Worm (Caenorhabditis elegans) whole organism, L4 larva: ENCODE measurements around the gene T23B7.3.

Experiments
- R02D3.7 ChIP-seq: fragments of 150-350 bp; sonication (generic microtip); optimal IDR thresholded peaks from 3 replicates; lab custom pipeline; 2014; ENCODE audit warnings: missing biosample characterization, missing genetic modification characterization
- Y48G9A.11 ChIP-seq: fragments of 200-800 bp; sonication (Bioruptor generic); IDR thresholded peaks from 2 replicates; pipeline ENCODE4 v1.3.6; 2022; ENCODE audit warnings: missing genetic modification reagents, missing genetic modification characterization, missing compliant biosample characterization
- aha-1 ChIP-seq: fragments of 150-350 bp; peaks from one replicate; lab custom pipeline; 2014; ENCODE audit warnings: missing biosample characterization, missing genetic modification characterization
- aly-2 ChIP-seq: sonication (generic microtip); optimal IDR thresholded peaks from 2 replicates; lab custom pipeline; 2018; ENCODE audit warnings: missing biosample characterization, missing genetic modification characterization
- ceh-20 ChIP-seq: fragments of 200-800 bp; sonication (Bioruptor generic); IDR thresholded peaks from 2 replicates; pipeline ENCODE4 v1.3.6; 2022; ENCODE audit warnings: missing genetic modification reagents, missing genetic modification characterization, missing compliant biosample characterization
- ceh-32 ChIP-seq: sonication (generic microtip); optimal IDR thresholded peaks from 2 replicates; lab custom pipeline; 2016; ENCODE audit warnings: mild to moderate bottlenecking, missing genetic modification characterization, missing compliant biosample characterization; ENCODE audit not compliant: poor library complexity
- cey-2 ChIP-seq: sonication (generic microtip); optimal IDR thresholded peaks from 3 replicates; lab custom pipeline; 2017; ENCODE audit warnings: missing genetic modification characterization, mild to moderate bottlenecking, missing compliant biosample characterization, antibody characterized with exemption, borderline replicate concordance; ENCODE audit not compliant: insufficient read depth
- daf-16 ChIP-seq, 3 experiments: sonication (generic microtip); optimal IDR thresholded peaks; 2 replicates each; lab custom pipeline; 2016 to 2017; ENCODE audit warnings: missing genetic modification characterization in 3 of 3, missing genetic modification reagents in 3 of 3, mild to moderate bottlenecking in 2 of 3, missing compliant biosample characterization in 2 of 3, missing biosample characterization in 1 of 3, moderate library complexity in 1 of 3
- dmd-6 ChIP-seq: fragments of 200-800 bp; sonication (Bioruptor generic); IDR thresholded peaks from 2 replicates; pipeline ENCODE4 v1.3.6; 2022; ENCODE audit warnings: missing genetic modification reagents, missing genetic modification characterization, missing compliant biosample characterization
- dpl-1 ChIP-seq: fragments of 150-350 bp; optimal IDR thresholded peaks from 2 replicates; lab custom pipeline; 2014; ENCODE audit warnings: missing biosample characterization, missing genetic modification reagents, missing genetic modification characterization
- dve-1 ChIP-seq: sonication (generic microtip); optimal IDR thresholded peaks from 2 replicates; lab custom pipeline; 2017; ENCODE audit warnings: antibody characterized with exemption, mild to moderate bottlenecking, missing genetic modification characterization, missing compliant biosample characterization; ENCODE audit not compliant: insufficient read depth
- fos-1 ChIP-seq: fragments of 150-350 bp; optimal IDR thresholded peaks from 2 replicates; lab custom pipeline; 2014; ENCODE audit warnings: missing biosample characterization, missing genetic modification characterization
- hif-1 ChIP-seq, 2 experiments: sonication (generic microtip); optimal IDR thresholded peaks; 2 replicates each; lab custom pipeline; 2016 to 2017; ENCODE audit warnings: missing compliant biosample characterization in 2 of 2, missing genetic modification characterization in 2 of 2, missing genetic modification reagents in 2 of 2, missing genotype in 2 of 2, mild to moderate bottlenecking in 1 of 2
- hlh-11 ChIP-seq: fragments of 200-800 bp; sonication (Bioruptor generic); optimal IDR thresholded peaks from 2 replicates; lab custom pipeline; 2018; ENCODE audit warnings: mild to moderate bottlenecking, missing genetic modification characterization, missing compliant biosample characterization
- hlh-30 ChIP-seq: sonication (generic microtip); optimal IDR thresholded peaks from 2 replicates; lab custom pipeline; 2017; ENCODE audit warnings: antibody characterized with exemption, mild to moderate bottlenecking, missing genetic modification characterization, missing compliant biosample characterization; ENCODE audit not compliant: insufficient read depth
- hmg-1.1 ChIP-seq: fragments of 200-800 bp; sonication (Bioruptor generic); IDR thresholded peaks from 2 replicates; pipeline ENCODE4 v1.3.6; 2022; ENCODE audit warnings: missing genetic modification reagents, missing genetic modification characterization, missing compliant biosample characterization
- lim-7 ChIP-seq: fragments of 200-800 bp; sonication (Bioruptor generic); IDR thresholded peaks from 2 replicates; pipeline ENCODE4 v1.3.6; 2022; ENCODE audit warnings: missing genetic modification characterization, missing compliant biosample characterization
- lin-1 ChIP-seq: fragments of 200-800 bp; sonication (Bioruptor generic); IDR thresholded peaks from 2 replicates; pipeline ENCODE4 v1.3.6; 2022; ENCODE audit warnings: missing genetic modification reagents, missing genetic modification characterization, missing compliant biosample characterization
- lin-13 ChIP-seq: fragments of 150-350 bp; optimal IDR thresholded peaks from 2 replicates; lab custom pipeline; 2014; ENCODE audit warnings: missing biosample characterization, missing genetic modification reagents, missing genetic modification characterization
- lin-39 ChIP-seq: fragments of 150-350 bp; optimal IDR thresholded peaks from 2 replicates; lab custom pipeline; 2014; ENCODE audit warnings: missing biosample characterization, missing genetic modification reagents, missing genetic modification characterization
- lsy-2 ChIP-seq, 2 experiments: fragments of 150-350 bp in 1 of 2; sonication (generic microtip) in 1 of 2; optimal IDR thresholded peaks; 2 replicates each; lab custom pipeline; 2014 to 2017; ENCODE audit warnings: missing biosample characterization in 2 of 2, missing genetic modification characterization in 2 of 2
- madf-9 ChIP-seq: fragments of 200-800 bp; sonication (Bioruptor generic); conservative IDR thresholded peaks from 2 replicates; pipeline ENCODE4 v1.3.6; 2022; ENCODE audit warnings: missing genetic modification reagents, missing genetic modification characterization, missing compliant biosample characterization
- mdl-1 ChIP-seq, 2 experiments: fragments of 150-350 bp in 1 of 2; sonication (generic microtip) in 1 of 2; optimal IDR thresholded peaks; 2 replicates each; lab custom pipeline; 2014 to 2017; ENCODE audit warnings: missing biosample characterization in 2 of 2, missing genetic modification characterization in 2 of 2
- mep-1 ChIP-seq: fragments of 150-350 bp; sonication (generic microtip); optimal IDR thresholded peaks from 3 replicates; lab custom pipeline; 2014; ENCODE audit warnings: missing biosample characterization, missing genetic modification characterization
- mes-2 ChIP-seq: sonication (generic microtip); optimal IDR thresholded peaks from 2 replicates; lab custom pipeline; 2016; ENCODE audit warnings: missing genotype, mild to moderate bottlenecking, missing genetic modification characterization, missing compliant biosample characterization; ENCODE audit not compliant: poor library complexity, severe bottlenecking
- mxl-3 ChIP-seq: fragments of 200-800 bp; sonication (Bioruptor generic); optimal IDR thresholded peaks from 2 replicates; lab custom pipeline; 2018; ENCODE audit warnings: mild to moderate bottlenecking, missing genetic modification characterization, missing compliant biosample characterization
- nhr-102 ChIP-seq: sonication (generic microtip); optimal IDR thresholded peaks from 2 replicates; lab custom pipeline; 2016; ENCODE audit warnings: mild to moderate bottlenecking, missing genetic modification characterization, moderate library complexity, missing compliant biosample characterization
- nhr-11 ChIP-seq: fragments of 150-350 bp; optimal IDR thresholded peaks from 2 replicates; lab custom pipeline; 2014; ENCODE audit warnings: missing biosample characterization, missing genetic modification characterization
- nhr-25 ChIP-seq: sonication (generic microtip); optimal IDR thresholded peaks from 2 replicates; lab custom pipeline; 2017; ENCODE audit warnings: missing genetic modification characterization, mild to moderate bottlenecking, missing compliant biosample characterization, antibody characterized with exemption, moderate library complexity, borderline replicate concordance; ENCODE audit not compliant: insufficient read depth
- nhr-28 ChIP-seq: fragments of 150-350 bp; optimal IDR thresholded peaks from 2 replicates; lab custom pipeline; 2014; ENCODE audit warnings: missing biosample characterization, missing genetic modification characterization
- nhr-48 ChIP-seq: sonication (generic microtip); optimal IDR thresholded peaks from 2 replicates; lab custom pipeline; 2016; ENCODE audit warnings: mild to moderate bottlenecking, missing genetic modification characterization, missing compliant biosample characterization
- nhr-77 ChIP-seq: fragments of 150-350 bp; optimal IDR thresholded peaks from 2 replicates; lab custom pipeline; 2014; ENCODE audit warnings: missing biosample characterization, missing genetic modification characterization
- pha-4 ChIP-seq, 2 experiments: fragments of 150-350 bp in 1 of 2; fragments of 200-800 bp in 1 of 2; sonication (Bioruptor generic) in 1 of 2; IDR thresholded peaks in 1 of 2; optimal IDR thresholded peaks in 1 of 2; 2 replicates each; pipeline versions ENCODE4 v1.3.6 to Lab custom; 2014 to 2022; ENCODE audit warnings: missing genetic modification characterization in 2 of 2, missing genetic modification reagents in 2 of 2, missing biosample characterization in 1 of 2, missing compliant biosample characterization in 1 of 2
- php-3 ChIP-seq: fragments of 200-800 bp; sonication (Bioruptor generic); IDR thresholded peaks from 2 replicates; pipeline ENCODE4 v1.3.6; 2022; ENCODE audit warnings: missing genetic modification reagents, missing genetic modification characterization, missing compliant biosample characterization
- pqm-1 ChIP-seq: sonication (generic microtip); optimal IDR thresholded peaks from 2 replicates; lab custom pipeline; 2017; ENCODE audit warnings: missing biosample characterization, missing genetic modification characterization
- tra-1 ChIP-seq: fragments of 200-800 bp; sonication (Bioruptor generic); IDR thresholded peaks from 2 replicates; pipeline ENCODE4 v1.3.6; 2022; ENCODE audit warnings: missing genetic modification reagents, missing genetic modification characterization, missing compliant biosample characterization
- ztf-7 ChIP-seq: fragments of 150-350 bp; optimal IDR thresholded peaks from 2 replicates; lab custom pipeline; 2014; ENCODE audit warnings: missing biosample characterization, missing genetic modification characterization

T23B7.3 gene

ce11 chrII:4879629-4880028 lies 29.6 kb downstream of the T23B7.3 start, which contains the start of gene gst-6:
gst-6 (plus strand) TSS chrII:4879891.
- TF ChIP-seq R02D3.7 (tag; lab: Kevin White, UChicago) (no peak), nhr-28 (tag; lab: Kevin White, UChicago) (peak; percentile 41), daf-16 (GFP tag; optimal IDR thresholded peaks at IDR 0.05; lab: Kevin White, UChicago) (no peak), daf-16 (tag; optimal IDR thresholded peaks at IDR 0.05; lab: Kevin White, UChicago) (peak; percentile 34)

- TF ChIP-seq hlh-30 (tag; lab: Kevin White, UChicago): peak; percentile 66
- no peak for TF ChIP-seq lin-1
- TF ChIP-seq dmd-6 (GFP tag; lab: Robert Waterston, UW): peak; percentile 73
- peak; percentile 28 for TF ChIP-seq mep-1 (tag; lab: Kevin White, UChicago)
- no peak for TF ChIP-seq madf-9 (GFP tag; lab: Robert Waterston, UW)
- peak in 1 of 2 experiments; percentile 53 for TF ChIP-seq mdl-1 (tag; optimal IDR thresholded peaks at IDR 0.05; lab: Kevin White, UChicago)
- TF ChIP-seq nhr-11 (tag; lab: Kevin White, UChicago): peak; percentile 43
- no peak for TF ChIP-seq nhr-25 (tag; lab: Kevin White, UChicago)
- peak; percentile 38 for TF ChIP-seq pqm-1 (tag; lab: Kevin White, UChicago)
- peak; percentile 5 for TF ChIP-seq ztf-7 (tag; lab: Kevin White, UChicago)
- TF ChIP-seq cey-2: peak; percentile 77
- peak; percentile 39 for TF ChIP-seq nhr-77
- peak in 1 of 2 experiments; percentile 11 for TF ChIP-seq hif-1 (tag; optimal IDR thresholded peaks at IDR 0.05; lab: Kevin White, UChicago)
- peak; percentile 83 for TF ChIP-seq dve-1 (tag; lab: Kevin White, UChicago)
- TF ChIP-seq php-3 (GFP tag; lab: Robert Waterston, UW): peak; percentile 68
- TF ChIP-seq nhr-48: peak; percentile 71
- peak; percentile 35; the same call in 1 of the 2 replicates for TF ChIP-seq hmg-1.1 (GFP tag; lab: Robert Waterston, UW)
- TF ChIP-seq hlh-11: peak; percentile 79
- peak; percentile 18 for TF ChIP-seq mes-2 (tag; lab: Kevin White, UChicago)
- TF ChIP-seq nhr-102 (tag; lab: Kevin White, UChicago): peak; percentile 95
- no peak for TF ChIP-seq aly-2 (tag; lab: Kevin White, UChicago)
- TF ChIP-seq pha-4 (GFP tag; IDR thresholded peaks at IDR 0.05; lab: Robert Waterston, UW): no peak
- TF ChIP-seq pha-4 (tag; optimal IDR thresholded peaks at IDR 0.05; lab: Kevin White, UChicago): peak; percentile 37
- no peak for TF ChIP-seq ceh-32 (tag; lab: Kevin White, UChicago)
- peak; percentile 95 for TF ChIP-seq mxl-3 (GFP tag; lab: Kevin White, UChicago)
- TF ChIP-seq fos-1 (tag; lab: Kevin White, UChicago): no peak
- TF ChIP-seq tra-1: 0 out of 2 replicates have a peak, but pooled peaks have one; percentile 20
- TF ChIP-seq daf-16 (GFP tag; optimal IDR thresholded peaks at IDR 0.05; lab: Kevin White, UChicago): no peak
- peak; percentile 89 for TF ChIP-seq daf-16 (tag; optimal IDR thresholded peaks at IDR 0.05; lab: Kevin White, UChicago)
- TF ChIP-seq nhr-28 (tag; lab: Kevin White, UChicago): peak; percentile 97
- TF ChIP-seq lsy-2 (tag; optimal IDR thresholded peaks at IDR 0.05; lab: Kevin White, UChicago): peak in 1 of 2 experiments; percentile 51
- TF ChIP-seq, all 104 proteins: peak for 23
Measured at ce11 chrII:4881727-4882126, 31.7 kb downstream of the T23B7.3 start, which contains the start of gene gst-7. gst-7 (plus strand) TSS chrII:4882062.

- no peak for TF ChIP-seq lin-13 (GFP tag; lab: Kevin White, UChicago)
- TF ChIP-seq aha-1 (tag; lab: Kevin White, UChicago): peak; percentile 3
- no peak for TF ChIP-seq ceh-20 (GFP tag; lab: Robert Waterston, UW)
- TF ChIP-seq dpl-1 (GFP tag; lab: Kevin White, UChicago): no peak
- TF ChIP-seq lin-39 (tag; lab: Kevin White, UChicago): no peak
- no peak for TF ChIP-seq Y48G9A.11 (GFP tag; lab: Robert Waterston, UW)
- peak; percentile 27 for TF ChIP-seq dve-1 (tag; lab: Kevin White, UChicago)
- no peak for TF ChIP-seq daf-16 (GFP tag; optimal IDR thresholded peaks at IDR 0.05; lab: Kevin White, UChicago)
- TF ChIP-seq daf-16 (tag; optimal IDR thresholded peaks at IDR 0.05; lab: Kevin White, UChicago): peak; percentile 75
- no peak; the same call in 1 of the 2 replicates for TF ChIP-seq pha-4 (GFP tag; IDR thresholded peaks at IDR 0.05; lab: Robert Waterston, UW)
- TF ChIP-seq pha-4 (tag; optimal IDR thresholded peaks at IDR 0.05; lab: Kevin White, UChicago): no peak
- 0 out of 2 replicates have a peak, but pooled peaks have one; percentile 7 for TF ChIP-seq lim-7
Measured at ce11 chrII:4882498-4882897, 32.5 kb downstream of the T23B7.3 start.
